Fruit fly (Drosophila melanogaster): ENCODE results near the gene CG5928.

- no peak for TF ChIP-seq CG32006 (GFP tag; optimal IDR thresholded peaks at IDR 0.05)
- TF ChIP-seq CG3919 (GFP tag; optimal IDR thresholded peaks at IDR 0.05) = no peak
- TF ChIP-seq dsx (GFP tag; optimal IDR thresholded peaks at IDR 0.05; ENCODE audit: poor library complexity, severe bottlenecking) = no peak
- no peak for TF ChIP-seq spab (GFP tag; optimal IDR thresholded peaks at IDR 0.05)
- TF ChIP-seq CG34406 (GFP tag; optimal IDR thresholded peaks at IDR 0.05) = no peak
- TF ChIP-seq CG6792 (GFP tag; optimal IDR thresholded peaks at IDR 0.05) = no peak
- TF ChIP-seq net (GFP tag; optimal IDR thresholded peaks at IDR 0.05) = no peak
- no peak for TF ChIP-seq CG7368 (GFP tag; optimal IDR thresholded peaks at IDR 0.05)
- TF ChIP-seq fkh (GFP tag; optimal IDR thresholded peaks at IDR 0.05) = no peak
- TF ChIP-seq Sox14 (GFP tag; optimal IDR thresholded peaks at IDR 0.05) = no peak
Measured at dm6 chrX:6104724-6105123, 37.0 kb downstream of the CG5928 start.

Data from whole organism, prepupa.